Worm (Caenorhabditis elegans): ENCODE measurements around the gene nfyb-1.

DNA sequence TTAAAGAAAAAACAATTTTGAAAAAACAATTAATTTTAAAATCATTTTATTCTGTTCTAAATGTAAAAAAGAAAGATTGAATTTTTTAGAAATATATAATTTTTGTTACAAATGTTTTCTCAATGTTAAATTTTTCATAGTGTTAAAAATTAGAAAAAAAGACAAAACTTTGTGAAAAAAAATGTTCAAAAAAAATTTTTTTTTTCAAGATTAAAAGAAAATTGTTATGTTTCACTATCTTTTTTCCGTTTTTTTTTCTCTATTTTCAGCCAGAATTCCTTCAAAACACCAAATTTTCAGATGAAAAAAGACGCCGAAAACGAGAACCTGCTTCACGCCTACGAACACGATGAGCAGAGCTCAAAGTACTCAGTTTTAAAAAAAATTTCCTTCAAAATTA, 28.0 kb upstream of the nfyb-1 start, which contains the start of gene sms-5:
- TF ChIP-seq klf-2 (GFP tag; conservative IDR thresholded peaks at IDR 0.05) (no peak), cog-1 (tag; optimal IDR thresholded peaks at IDR 0.05) (no peak), med-1 (GFP tag; optimal IDR thresholded peaks at IDR 0.05; ENCODE audit: insufficient read depth) (no peak), flt-1 (GFP tag; IDR thresholded peaks at IDR 0.05) (no peak), ztf-23 (GFP tag; IDR thresholded peaks at IDR 0.05) (no peak)

Measured in whole organism, midembryonic.